Worm (Caenorhabditis elegans) whole organism, L4 larva: ENCODE data around the gene F35A5.2.

Experiments
- F37D6.2 ChIP-seq: sonication (generic microtip); optimal IDR thresholded peaks from 2 replicates; lab custom pipeline; 2016; ENCODE audit warnings: mild to moderate bottlenecking, missing genetic modification characterization, missing compliant biosample characterization
- F44E2.7 ChIP-seq: fragments of 200-800 bp; sonication (Bioruptor generic); IDR thresholded peaks from 2 replicates; pipeline ENCODE4 v2.1.2; 2022; ENCODE audit warnings: missing genetic modification characterization, missing compliant biosample characterization
- F49E8.2 ChIP-seq: sonication (generic microtip); optimal IDR thresholded peaks from 2 replicates; lab custom pipeline; 2016; ENCODE audit warnings: missing compliant biosample characterization, mild to moderate bottlenecking, missing genetic modification characterization, borderline replicate concordance
- R02D3.7 ChIP-seq: fragments of 150-350 bp; sonication (generic microtip); optimal IDR thresholded peaks from 3 replicates; lab custom pipeline; 2014; ENCODE audit warnings: missing biosample characterization, missing genetic modification characterization
- T20F7.1 ChIP-seq: fragments of 200-800 bp; sonication (Bioruptor generic); optimal IDR thresholded peaks from 2 replicates; lab custom pipeline; 2018; ENCODE audit warnings: mild to moderate bottlenecking, missing genetic modification characterization, missing compliant biosample characterization
- T26A8.4 ChIP-seq: fragments of 200-800 bp; sonication (Bioruptor generic); IDR thresholded peaks from 2 replicates; pipeline ENCODE4 v1.3.6; 2022; ENCODE audit warnings: missing genetic modification characterization, missing compliant biosample characterization
- Y5F2A.4 ChIP-seq: fragments of 200-800 bp; sonication (Bioruptor generic); optimal IDR thresholded peaks from 2 replicates; lab custom pipeline; 2018; ENCODE audit warnings: mild to moderate bottlenecking, missing genetic modification characterization, missing compliant biosample characterization
- ZK337.2 ChIP-seq: fragments of 200-800 bp; sonication (Bioruptor generic); IDR thresholded peaks from 2 replicates; pipeline ENCODE4 v1.3.6; 2022; ENCODE audit warnings: missing genetic modification reagents, missing genetic modification characterization, missing compliant biosample characterization
- aha-1 ChIP-seq: fragments of 150-350 bp; peaks from one replicate; lab custom pipeline; 2014; ENCODE audit warnings: missing biosample characterization, missing genetic modification characterization
- aly-2 ChIP-seq: sonication (generic microtip); optimal IDR thresholded peaks from 2 replicates; lab custom pipeline; 2018; ENCODE audit warnings: missing biosample characterization, missing genetic modification characterization
- arid-1 ChIP-seq: fragments of 200-800 bp; sonication (Bioruptor generic); conservative IDR thresholded peaks from 2 replicates; pipeline ENCODE4 v1.3.6; 2022; ENCODE audit warnings: missing genetic modification reagents, missing genetic modification characterization, missing compliant biosample characterization
- ceh-28 ChIP-seq: fragments of 150-350 bp; optimal IDR thresholded peaks from 2 replicates; lab custom pipeline; 2014; ENCODE audit warnings: missing biosample characterization, missing genetic modification reagents, missing genetic modification characterization
- ceh-44 ChIP-seq: fragments of 200-800 bp; sonication (Bioruptor generic); IDR thresholded peaks from 2 replicates; pipeline ENCODE4 v1.3.6; 2022; ENCODE audit warnings: missing genetic modification reagents, missing genetic modification characterization, missing compliant biosample characterization
- ces-1 ChIP-seq: fragments of 150-350 bp; sonication (generic microtip); optimal IDR thresholded peaks from 4 replicates; lab custom pipeline; 2014; ENCODE audit warnings: missing biosample characterization, missing genetic modification reagents, missing genetic modification characterization
- daf-16 ChIP-seq, 3 experiments: sonication (generic microtip); optimal IDR thresholded peaks; 2 replicates each; lab custom pipeline; 2016 to 2017; ENCODE audit warnings: missing genetic modification characterization in 3 of 3, missing genetic modification reagents in 3 of 3, mild to moderate bottlenecking in 2 of 3, missing compliant biosample characterization in 2 of 3, missing biosample characterization in 1 of 3, moderate library complexity in 1 of 3
- daf-19 ChIP-seq: fragments of 200-800 bp; sonication (Bioruptor generic); conservative IDR thresholded peaks from 2 replicates; pipeline ENCODE4 v1.3.6; 2022; ENCODE audit warnings: missing genetic modification characterization, missing compliant biosample characterization
- daf-8 ChIP-seq: fragments of 200-800 bp; sonication (Bioruptor generic); IDR thresholded peaks from 2 replicates; pipeline ENCODE4 v1.3.6; 2022; ENCODE audit warnings: missing genetic modification characterization, missing compliant biosample characterization
- duxl-1 ChIP-seq: sonication (generic microtip); optimal IDR thresholded peaks from 2 replicates; lab custom pipeline; 2016; ENCODE audit warnings: mild to moderate bottlenecking, missing genetic modification characterization, moderate library complexity, missing compliant biosample characterization; ENCODE audit not compliant: poor library complexity
- dve-1 ChIP-seq: sonication (generic microtip); optimal IDR thresholded peaks from 2 replicates; lab custom pipeline; 2017; ENCODE audit warnings: antibody characterized with exemption, mild to moderate bottlenecking, missing genetic modification characterization, missing compliant biosample characterization; ENCODE audit not compliant: insufficient read depth
- fkh-10 ChIP-seq: fragments of 150-350 bp; optimal IDR thresholded peaks from 2 replicates; lab custom pipeline; 2014; ENCODE audit warnings: missing biosample characterization, missing genetic modification reagents, missing genetic modification characterization
- fos-1 ChIP-seq: fragments of 150-350 bp; optimal IDR thresholded peaks from 2 replicates; lab custom pipeline; 2014; ENCODE audit warnings: missing biosample characterization, missing genetic modification characterization
- hlh-11 ChIP-seq: fragments of 200-800 bp; sonication (Bioruptor generic); optimal IDR thresholded peaks from 2 replicates; lab custom pipeline; 2018; ENCODE audit warnings: mild to moderate bottlenecking, missing genetic modification characterization, missing compliant biosample characterization
- lim-7 ChIP-seq: fragments of 200-800 bp; sonication (Bioruptor generic); IDR thresholded peaks from 2 replicates; pipeline ENCODE4 v1.3.6; 2022; ENCODE audit warnings: missing genetic modification characterization, missing compliant biosample characterization
- lin-13 ChIP-seq: fragments of 150-350 bp; optimal IDR thresholded peaks from 2 replicates; lab custom pipeline; 2014; ENCODE audit warnings: missing biosample characterization, missing genetic modification reagents, missing genetic modification characterization
- lin-38 ChIP-seq: fragments of 200-800 bp; sonication (Bioruptor generic); IDR thresholded peaks from 2 replicates; pipeline ENCODE4 v1.3.6; 2022; ENCODE audit warnings: missing genetic modification reagents, missing genetic modification characterization, missing compliant biosample characterization
- lin-39 ChIP-seq: fragments of 150-350 bp; optimal IDR thresholded peaks from 2 replicates; lab custom pipeline; 2014; ENCODE audit warnings: missing biosample characterization, missing genetic modification reagents, missing genetic modification characterization
- madf-5 ChIP-seq, 2 experiments: fragments of 200-800 bp; sonication (Bioruptor generic); IDR thresholded peaks; 2 replicates each; pipeline ENCODE4 v1.3.6; 2022; ENCODE audit warnings: missing compliant biosample characterization in 2 of 2, missing genetic modification characterization in 2 of 2
- mdt-29 ChIP-seq: fragments of 200-800 bp; sonication (Bioruptor generic); IDR thresholded peaks from 2 replicates; pipeline ENCODE4 v1.3.6; 2022; ENCODE audit warnings: missing genetic modification reagents, missing genetic modification characterization, missing compliant biosample characterization
- mep-1 ChIP-seq: fragments of 150-350 bp; sonication (generic microtip); optimal IDR thresholded peaks from 3 replicates; lab custom pipeline; 2014; ENCODE audit warnings: missing biosample characterization, missing genetic modification characterization
- mxl-3 ChIP-seq: fragments of 200-800 bp; sonication (Bioruptor generic); optimal IDR thresholded peaks from 2 replicates; lab custom pipeline; 2018; ENCODE audit warnings: mild to moderate bottlenecking, missing genetic modification characterization, missing compliant biosample characterization
- nhr-102 ChIP-seq: sonication (generic microtip); optimal IDR thresholded peaks from 2 replicates; lab custom pipeline; 2016; ENCODE audit warnings: mild to moderate bottlenecking, missing genetic modification characterization, moderate library complexity, missing compliant biosample characterization
- nhr-111 ChIP-seq: fragments of 200-800 bp; sonication (Bioruptor generic); optimal IDR thresholded peaks from 2 replicates; lab custom pipeline; 2018; ENCODE audit warnings: mild to moderate bottlenecking, missing genetic modification characterization, missing compliant biosample characterization
- nhr-237 ChIP-seq: sonication (generic microtip); optimal IDR thresholded peaks from 2 replicates; lab custom pipeline; 2017; ENCODE audit warnings: missing biosample characterization, missing genetic modification characterization
- nhr-25 ChIP-seq: sonication (generic microtip); optimal IDR thresholded peaks from 2 replicates; lab custom pipeline; 2017; ENCODE audit warnings: missing genetic modification characterization, mild to moderate bottlenecking, missing compliant biosample characterization, antibody characterized with exemption, moderate library complexity, borderline replicate concordance; ENCODE audit not compliant: insufficient read depth
- nhr-42 ChIP-seq: fragments of 200-800 bp; sonication (Bioruptor generic); IDR thresholded peaks from 2 replicates; pipeline ENCODE4 v1.3.6; 2022; ENCODE audit warnings: missing genetic modification characterization, missing compliant biosample characterization
- nhr-48 ChIP-seq: sonication (generic microtip); optimal IDR thresholded peaks from 2 replicates; lab custom pipeline; 2016; ENCODE audit warnings: mild to moderate bottlenecking, missing genetic modification characterization, missing compliant biosample characterization
- nhr-76 ChIP-seq: fragments of 150-350 bp; optimal IDR thresholded peaks from 2 replicates; lab custom pipeline; 2014; ENCODE audit warnings: missing biosample characterization, missing genetic modification characterization
- nhr-77 ChIP-seq: fragments of 150-350 bp; optimal IDR thresholded peaks from 2 replicates; lab custom pipeline; 2014; ENCODE audit warnings: missing biosample characterization, missing genetic modification characterization
- pqm-1 ChIP-seq: sonication (generic microtip); optimal IDR thresholded peaks from 2 replicates; lab custom pipeline; 2017; ENCODE audit warnings: missing biosample characterization, missing genetic modification characterization
- rbr-2 ChIP-seq: sonication (generic microtip); optimal IDR thresholded peaks from 2 replicates; lab custom pipeline; 2016; ENCODE audit warnings: missing genotype, missing genetic modification characterization, missing compliant biosample characterization
- saeg-2 ChIP-seq: fragments of 200-800 bp; sonication (Bioruptor generic); IDR thresholded peaks from 2 replicates; pipeline ENCODE4 v1.3.6; 2022; ENCODE audit warnings: missing genetic modification reagents, missing genetic modification characterization, missing compliant biosample characterization
- sdz-12 ChIP-seq: fragments of 200-800 bp; sonication (Bioruptor generic); optimal IDR thresholded peaks from 2 replicates; lab custom pipeline; 2018; ENCODE audit warnings: mild to moderate bottlenecking, missing genetic modification characterization, missing compliant biosample characterization
- set-16 ChIP-seq: fragments of 200-800 bp; sonication (Bioruptor generic); IDR thresholded peaks from 2 replicates; pipeline ENCODE4 v1.3.6; 2022; ENCODE audit warnings: missing genetic modification reagents, missing genetic modification characterization, missing compliant biosample characterization
- skn-1 ChIP-seq: fragments of 150-350 bp; optimal IDR thresholded peaks from 2 replicates; lab custom pipeline; 2014; ENCODE audit warnings: missing biosample characterization, missing genetic modification characterization
- spr-1 ChIP-seq: sonication (generic microtip); optimal IDR thresholded peaks from 2 replicates; lab custom pipeline; 2016; ENCODE audit warnings: mild to moderate bottlenecking, missing genetic modification characterization, missing compliant biosample characterization
- tra-1 ChIP-seq: fragments of 200-800 bp; sonication (Bioruptor generic); IDR thresholded peaks from 2 replicates; pipeline ENCODE4 v1.3.6; 2022; ENCODE audit warnings: missing genetic modification reagents, missing genetic modification characterization, missing compliant biosample characterization
- unc-130 ChIP-seq: sonication (generic microtip); optimal IDR thresholded peaks from 2 replicates; lab custom pipeline; 2016; ENCODE audit warnings: missing genetic modification reagents, missing genetic modification characterization, missing compliant biosample characterization
- zag-1 ChIP-seq: fragments of 150-350 bp; optimal IDR thresholded peaks from 2 replicates; lab custom pipeline; 2014; ENCODE audit warnings: missing biosample characterization, missing genetic modification characterization
- zip-11 ChIP-seq: fragments of 200-800 bp; sonication (Bioruptor generic); IDR thresholded peaks from 2 replicates; pipeline ENCODE4 v1.3.6; 2022; ENCODE audit warnings: missing genetic modification characterization, missing compliant biosample characterization

F35A5.2 gene

DNA sequence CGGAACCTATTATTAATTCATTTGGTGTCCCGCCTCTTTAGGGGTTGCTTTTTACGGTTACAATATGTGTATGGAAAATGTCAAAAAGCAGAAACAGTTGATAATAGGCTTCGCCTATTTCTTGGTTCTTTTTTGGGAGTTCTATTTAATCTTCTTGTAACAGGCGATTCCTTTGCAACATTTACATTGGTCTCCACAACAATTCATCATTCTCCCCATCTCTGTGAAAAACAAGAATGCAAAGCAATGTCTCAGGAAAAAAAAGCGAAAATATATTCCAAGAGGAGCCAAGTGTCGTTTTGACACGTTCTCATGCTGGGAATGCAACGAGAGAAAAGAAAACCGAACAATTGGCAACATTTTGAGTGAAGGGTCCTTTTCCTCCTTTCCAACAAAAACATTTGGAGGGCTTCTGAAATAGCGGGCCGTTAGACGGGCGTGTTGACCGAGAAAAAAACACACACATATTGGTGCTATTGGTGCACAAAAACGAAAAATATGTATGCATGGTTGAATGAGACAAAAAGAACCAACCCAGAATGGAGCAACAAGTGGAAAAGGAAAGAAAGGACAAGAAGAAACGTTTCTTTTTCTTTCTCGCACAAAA is 23.8 kb downstream of the F35A5.2 start (continued):
- TF ChIP-seq nhr-25 (tag; lab: Kevin White, UChicago) (no peak), spr-1 (tag; lab: Kevin White, UChicago) (no peak), F44E2.7 (GFP tag; lab: Robert Waterston, UW) (no peak), skn-1 (tag; lab: Kevin White, UChicago) (no peak)
- TF ChIP-seq, all 104 proteins: peak for 4

DNA sequence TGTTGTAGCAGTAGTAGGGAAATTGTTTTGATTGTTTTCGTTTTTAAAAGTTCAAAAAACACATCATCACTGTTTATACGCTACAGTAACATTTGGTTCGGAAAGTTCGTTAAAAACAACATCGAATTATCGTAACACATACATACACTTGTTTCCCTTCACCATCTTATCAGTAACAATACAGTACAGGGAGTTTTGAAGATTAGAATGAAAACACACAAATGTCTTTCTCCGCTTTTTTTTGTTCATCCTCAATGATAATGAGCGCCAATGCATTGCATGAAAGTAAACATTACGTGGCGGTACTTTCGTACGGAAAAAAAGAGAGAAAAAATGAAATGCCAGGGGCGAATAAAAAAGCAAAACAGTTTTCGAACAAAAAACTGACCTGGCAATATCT is 24.7 kb downstream of the F35A5.2 start:
- TF ChIP-seq fkh-10 (GFP tag; lab: Kevin White, UChicago) (no peak), arid-1 (no peak), mep-1 (tag; lab: Kevin White, UChicago) (peak; percentile 55), ZK337.2 (GFP tag; lab: Robert Waterston, UW) (no peak), nhr-111 (no peak), fos-1 (tag; lab: Kevin White, UChicago) (no peak), T26A8.4 (GFP tag; lab: Robert Waterston, UW) (no peak), aly-2 (tag; lab: Kevin White, UChicago) (no peak), mdt-29 (GFP tag; lab: Robert Waterston, UW) (no peak), nhr-76 (tag; lab: Kevin White, UChicago) (no peak), nhr-237 (tag; lab: Kevin White, UChicago) (no peak), ceh-44 (no peak), dve-1 (tag; lab: Kevin White, UChicago) (peak; percentile 96), set-16 (GFP tag; lab: Robert Waterston, UW) (no peak), zip-11 (GFP tag; lab: Robert Waterston, UW) (no peak), Y5F2A.4 (GFP tag; lab: Kevin White, UChicago) (no peak), R02D3.7 (tag; lab: Kevin White, UChicago) (no peak), daf-16 (GFP tag; optimal IDR thresholded peaks at IDR 0.05; lab: Kevin White, UChicago) (peak in 1 of 2 experiments; percentile 18), daf-16 (tag; optimal IDR thresholded peaks at IDR 0.05; lab: Kevin White, UChicago) (peak; percentile 100), nhr-42 (no peak), mxl-3 (GFP tag; lab: Kevin White, UChicago) (no peak), lin-39 (tag; lab: Kevin White, UChicago) (no peak), rbr-2 (tag; lab: Kevin White, UChicago) (no peak), zag-1 (tag; lab: Kevin White, UChicago) (no peak), pqm-1 (tag; lab: Kevin White, UChicago) (peak; percentile 98), daf-19 (no peak), unc-130 (GFP tag; lab: Kevin White, UChicago) (no peak), madf-5 (GFP tag; IDR thresholded peaks at IDR 0.05; lab: Robert Waterston, UW) (no peak), lim-7 (GFP tag; lab: Robert Waterston, UW) (no peak), hlh-11 (tag; lab: Kevin White, UChicago) (peak; percentile 86), saeg-2 (GFP tag; lab: Robert Waterston, UW) (no peak), nhr-102 (tag; lab: Kevin White, UChicago) (peak; percentile 52), F37D6.2 (tag; lab: Kevin White, UChicago) (no peak), F49E8.2 (tag; lab: Kevin White, UChicago) (no peak), tra-1 (GFP tag; lab: Robert Waterston, UW) (peak; percentile 50; the same call in 1 of the 2 replicates), nhr-48 (tag; lab: Kevin White, UChicago) (peak; percentile 68), lin-13 (GFP tag; lab: Kevin White, UChicago) (no peak), T20F7.1 (peak; percentile 47), duxl-1 (no peak), daf-8 (GFP tag; lab: Robert Waterston, UW) (no peak), ceh-28 (tag; lab: Kevin White, UChicago) (no peak), sdz-12 (GFP tag; lab: Kevin White, UChicago) (no peak), ces-1 (GFP tag; lab: Kevin White, UChicago) (no peak), aha-1 (tag; lab: Kevin White, UChicago) (peak; percentile 83), skn-1 (tag; lab: Kevin White, UChicago) (no peak), F44E2.7 (GFP tag; lab: Robert Waterston, UW) (no peak), lin-38 (no peak), nhr-77 (peak; percentile 93)
